Fruit fly (Drosophila melanogaster): ENCODE results near the gene rumpel.

DNA sequence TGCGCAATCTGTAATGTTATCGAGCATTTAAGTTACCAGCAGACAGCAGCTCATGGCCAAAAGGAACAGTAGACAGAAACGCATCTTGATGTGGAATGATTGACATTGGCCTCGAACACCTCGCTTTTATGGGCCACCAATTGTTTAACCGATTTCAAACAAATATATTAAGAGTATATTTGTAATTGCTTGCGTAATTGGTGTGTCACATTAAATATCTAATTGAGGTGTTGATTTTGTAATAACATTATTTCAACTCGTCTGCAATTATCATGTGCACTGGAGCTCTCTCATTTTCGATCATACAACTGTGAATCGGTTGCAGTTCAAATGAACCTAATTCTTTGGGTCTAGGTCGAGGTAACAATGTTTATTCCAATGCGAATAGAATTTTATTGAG, 7.2 kb downstream of the rumpel start, which contains the start of gene CG32726:
- TF ChIP-seq psq (optimal IDR thresholded peaks at IDR 0.05): no peak
- TF ChIP-seq h (optimal IDR thresholded peaks at IDR 0.05): no peak
- TF ChIP-seq insv (optimal IDR thresholded peaks at IDR 0.05): no peak
- no peak for TF ChIP-seq Myc (optimal IDR thresholded peaks at IDR 0.05)
